In the genomic region with DNA sequence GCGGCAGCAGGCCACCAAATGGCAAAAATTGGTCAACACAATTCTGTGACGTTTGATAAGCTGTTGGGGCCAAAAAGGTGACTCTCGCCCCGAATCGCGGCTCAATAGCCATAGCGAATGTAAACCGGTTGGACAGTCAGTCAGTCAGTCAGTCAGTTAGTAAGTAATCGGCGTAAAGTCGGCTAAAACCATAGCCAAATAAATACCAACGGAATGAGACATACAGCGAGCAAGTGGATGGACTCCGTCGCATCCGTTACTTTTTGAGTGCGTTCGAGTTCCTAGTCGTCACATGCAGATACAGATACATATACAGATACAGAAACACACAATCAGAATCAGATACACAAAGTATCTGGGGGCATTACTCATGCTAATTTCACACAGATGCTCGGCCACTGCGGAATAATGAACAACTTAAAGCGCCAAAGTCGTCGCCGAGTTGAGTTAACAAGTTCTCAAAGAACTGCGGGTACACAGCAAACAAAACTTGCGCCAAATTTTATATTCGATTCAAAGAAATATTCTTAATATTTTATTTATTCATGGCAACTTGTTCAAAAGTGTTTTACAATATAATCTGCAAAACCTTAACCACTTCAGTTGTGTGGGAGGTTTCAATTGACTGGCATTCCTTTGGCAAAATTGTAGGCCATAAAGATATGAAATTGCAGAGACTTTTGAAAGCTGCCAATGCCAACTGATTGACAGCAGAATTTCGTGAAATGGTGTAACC, we compare ENCODE assay signal across 5 fruit fly cellular contexts.
TF ChIP-seq lines count a peak whose summit lies in the region.

No protein-coding gene starts in this region.

- no peak for TF ChIP-seq CTCF in whole organism, embryonic (GFP tag; optimal IDR thresholded peaks at IDR 0.05; lab: Kevin White, UChicago)

TF ChIP-seq in whole organism, adult, 20 proteins besides CTCF, POLR2A, EP300 and RAD21:
- TF ChIP-seq kay (GFP tag; lab: Kevin White, UChicago; ENCODE audit: borderline replicate concordance): peak; percentile 53
- TF ChIP-seq cic (GFP tag; optimal IDR thresholded peaks at IDR 0.05; lab: Kevin White, UChicago): no peak

TF ChIP-seq in whole organism, embryonic, 481 proteins besides CTCF, POLR2A, EP300 and RAD21:
- TF ChIP-seq lilli (GFP tag; optimal IDR thresholded peaks at IDR 0.05; lab: Kevin White, UChicago) (peak; percentile 15), da (GFP tag; optimal IDR thresholded peaks at IDR 0.05; lab: Kevin White, UChicago) (no peak), chinmo (GFP tag; IDR thresholded peaks at IDR 0.05; lab: Robert Waterston, UW; ENCODE audit: partially characterized antibody) (peak; percentile 85; the same call in 3 of the 4 replicates), Med (GFP tag; lab: Kevin White, UChicago) (peak; percentile 59), wdn (GFP tag; IDR thresholded peaks at IDR 0.05; lab: Robert Waterston, UW) (no peak), CG12769 (tag; optimal IDR thresholded peaks at IDR 0.05; lab: Kevin White, UChicago) (peak; percentile 0), rib (GFP tag; IDR thresholded peaks at IDR 0.05; lab: Robert Waterston, UW) (0 out of 2 replicates have a peak, but pooled peaks have one; percentile 14), pan (optimal IDR thresholded peaks at IDR 0.05; lab: Kevin White, UChicago) (no peak), pan (GFP tag; optimal IDR thresholded peaks at IDR 0.05 in 1 of 2, IDR thresholded peaks at IDR 0.05 in 1 of 2) (peak in 1 of 2 experiments; percentile 24), ci (GFP tag; IDR thresholded peaks at IDR 0.05; lab: Robert Waterston, UW) (0 out of 3 replicates have a peak, but pooled peaks have one; percentile 23), lab (GFP tag; optimal IDR thresholded peaks at IDR 0.05; lab: Kevin White, UChicago) (peak; percentile 29), Xrp1 (GFP tag; IDR thresholded peaks at IDR 0.05; lab: Robert Waterston, UW) (0 out of 2 replicates have a peak, but pooled peaks have one; percentile 12), CG9932 (GFP tag; IDR thresholded peaks at IDR 0.05; lab: Robert Waterston, UW) (no peak), sd (tag; optimal IDR thresholded peaks at IDR 0.05; lab: Kevin White, UChicago) (peak; percentile 69), CG16779 (GFP tag; IDR thresholded peaks at IDR 0.05; lab: Robert Waterston, UW) (0 out of 2 replicates have a peak, but pooled peaks have one; percentile 27), sens (GFP tag; lab: Kevin White, UChicago) (peak; percentile 52), CG2678 (tag; optimal IDR thresholded peaks at IDR 0.05; lab: Kevin White, UChicago) (no peak)

TF ChIP-seq in whole organism, prepupa, 60 proteins besides CTCF, POLR2A, EP300 and RAD21 (continues in another document):
- peak; percentile 15 for TF ChIP-seq Hr4 (GFP tag; optimal IDR thresholded peaks at IDR 0.05; lab: Kevin White, UChicago)
- no peak for TF ChIP-seq CG7368 (GFP tag; optimal IDR thresholded peaks at IDR 0.05; lab: Kevin White, UChicago)
- TF ChIP-seq CG11902 (GFP tag; optimal IDR thresholded peaks at IDR 0.05; lab: Kevin White, UChicago): no peak
- TF ChIP-seq CG6808 (GFP tag; optimal IDR thresholded peaks at IDR 0.05; lab: Kevin White, UChicago): no peak
- no peak for TF ChIP-seq Ets21C (GFP tag; optimal IDR thresholded peaks at IDR 0.05; lab: Kevin White, UChicago)
- TF ChIP-seq pdm3 (GFP tag; optimal IDR thresholded peaks at IDR 0.05; lab: Kevin White, UChicago): peak; percentile 24
- TF ChIP-seq net (GFP tag; optimal IDR thresholded peaks at IDR 0.05; lab: Kevin White, UChicago): peak; percentile 15
- TF ChIP-seq CG34406 (GFP tag; optimal IDR thresholded peaks at IDR 0.05; lab: Kevin White, UChicago): no peak
- no peak for TF ChIP-seq esn (GFP tag; optimal IDR thresholded peaks at IDR 0.05; lab: Kevin White, UChicago)
- TF ChIP-seq Sox14 (GFP tag; optimal IDR thresholded peaks at IDR 0.05; lab: Kevin White, UChicago): no peak
- no peak for TF ChIP-seq eg (GFP tag; IDR thresholded peaks at IDR 0.05; lab: Robert Waterston, UW)
- peak; percentile 6 for TF ChIP-seq vri (GFP tag; optimal IDR thresholded peaks at IDR 0.05; lab: Kevin White, UChicago)
- no peak for TF ChIP-seq CG6792 (GFP tag; optimal IDR thresholded peaks at IDR 0.05; lab: Kevin White, UChicago)
- TF ChIP-seq CG8632 (GFP tag; optimal IDR thresholded peaks at IDR 0.05; lab: Kevin White, UChicago): no peak
- no peak for TF ChIP-seq svp (GFP tag; lab: Kevin White, UChicago)
- TF ChIP-seq acj6 (GFP tag; optimal IDR thresholded peaks at IDR 0.05; lab: Kevin White, UChicago): no peak
- no peak for TF ChIP-seq CG15336 (GFP tag; IDR thresholded peaks at IDR 0.05; lab: Robert Waterston, UW)
- TF ChIP-seq CG4318 (GFP tag; optimal IDR thresholded peaks at IDR 0.05; lab: Kevin White, UChicago): no peak
- TF ChIP-seq Eip78C (GFP tag; lab: Kevin White, UChicago): peak; percentile 83
- TF ChIP-seq fd59A (GFP tag; optimal IDR thresholded peaks at IDR 0.05; lab: Kevin White, UChicago): no peak
- TF ChIP-seq CG3919 (GFP tag; optimal IDR thresholded peaks at IDR 0.05; lab: Kevin White, UChicago): no peak
- 0 out of 3 replicates have a peak, but pooled peaks have one; percentile 18 for TF ChIP-seq CG8119 (GFP tag; IDR thresholded peaks at IDR 0.05; lab: Robert Waterston, UW)

TF ChIP-seq in whole organism, pupa, 21 proteins besides CTCF, POLR2A, EP300 and RAD21:
- TF ChIP-seq Pif1A (GFP tag; optimal IDR thresholded peaks at IDR 0.05; lab: Kevin White, UChicago): no peak
- TF ChIP-seq CG14655 (GFP tag; optimal IDR thresholded peaks at IDR 0.05; lab: Kevin White, UChicago): peak; percentile 36
- TF ChIP-seq CG17806 (tag; optimal IDR thresholded peaks at IDR 0.05; lab: Kevin White, UChicago): no peak
- peak; percentile 8 for TF ChIP-seq EcR (GFP tag; optimal IDR thresholded peaks at IDR 0.05; lab: Kevin White, UChicago)
- peak; percentile 9 for TF ChIP-seq Pif1B (GFP tag; optimal IDR thresholded peaks at IDR 0.05; lab: Kevin White, UChicago)

TF ChIP-seq in whole organism, wandering third instar larva, 38 proteins besides CTCF, POLR2A, EP300 and RAD21:
- TF ChIP-seq psq (GFP tag; optimal IDR thresholded peaks at IDR 0.05; lab: Kevin White, UChicago) (no peak), fru (GFP tag; optimal IDR thresholded peaks at IDR 0.05; lab: Kevin White, UChicago) (peak; percentile 26), sage (GFP tag; optimal IDR thresholded peaks at IDR 0.05; lab: Kevin White, UChicago) (peak; percentile 11), brk (GFP tag; optimal IDR thresholded peaks at IDR 0.05; lab: Kevin White, UChicago) (peak; percentile 15)
